Worm (Caenorhabditis elegans): ENCODE measurements around the gene rpl-7A.
"Not testable (repeated sequence)": the region's sequence is repeated elsewhere in the genome, so short reads cannot be mapped to it uniquely, and the experiment has no call there.

ce11 chrIV:4389427-4389826, 963 bp downstream of the rpl-7A start:
- TF ChIP-seq ets-7 (tag; optimal IDR thresholded peaks at IDR 0.05); scrt-1 (GFP tag; IDR thresholded peaks at IDR 0.05): not testable (repeated sequence)

Data from whole organism, early embryonic.